Fruit fly (Drosophila melanogaster) whole organism, embryonic: Measurements from ENCODE around the gene Gcat.

Source experiments
- Atf3 ChIP-seq: fragments of 200-800 bp; sonication (Bioruptor generic); optimal IDR thresholded peaks from 3 replicates; lab custom pipeline; 2016; ENCODE audit warnings: missing biosample characterization, missing genetic modification characterization
- Bgb ChIP-seq: fragments of 200-800 bp; sonication (Bioruptor generic); IDR thresholded peaks from 2 replicates; pipeline ENCODE4 v1.3.6; 2022; ENCODE audit warnings: missing biosample characterization, missing genetic modification characterization; ENCODE audit not compliant: partially characterized antibody
- CG11247 ChIP-seq: fragments of 200-800 bp; sonication (Bioruptor generic); IDR thresholded peaks from 2 replicates; pipeline ENCODE4 v1.3.6; 2022; ENCODE audit warnings: missing biosample characterization, missing genetic modification characterization
- CG12155 ChIP-seq: fragments of 200-800 bp; sonication (Bioruptor generic); optimal IDR thresholded peaks from 3 replicates; lab custom pipeline; 2016; ENCODE audit warnings: missing biosample characterization, missing genetic modification characterization
- CG12219 ChIP-seq: fragments of 200-800 bp; sonication (Bioruptor generic); optimal IDR thresholded peaks from 3 replicates; lab custom pipeline; 2018; ENCODE audit warnings: missing biosample characterization, mild to moderate bottlenecking, missing genetic modification characterization
- CG1602 ChIP-seq: fragments of 200-800 bp; sonication (Bioruptor generic); optimal IDR thresholded peaks from 3 replicates; lab custom pipeline; 2016; ENCODE audit warnings: missing biosample characterization, missing genetic modification characterization
- CG17186 ChIP-seq: fragments of 200-800 bp; sonication (Bioruptor generic); optimal IDR thresholded peaks from 3 replicates; lab custom pipeline; 2017; ENCODE audit warnings: missing biosample characterization, missing genetic modification reagents, missing genetic modification characterization
- CG17359 ChIP-seq: fragments of 200-800 bp; sonication (Bioruptor generic); optimal IDR thresholded peaks from 3 replicates; lab custom pipeline; 2018; ENCODE audit warnings: missing biosample characterization, mild to moderate bottlenecking, missing genetic modification characterization, moderate library complexity
- CG17912 ChIP-seq: fragments of 200-800 bp; sonication (Bioruptor generic); optimal IDR thresholded peaks from 2 replicates; lab custom pipeline; 2018; ENCODE audit warnings: missing biosample characterization, mild to moderate bottlenecking, missing genetic modification characterization
- CG18599 ChIP-seq: fragments of 200-800 bp; sonication (Bioruptor generic); optimal IDR thresholded peaks from 3 replicates; lab custom pipeline; 2017; ENCODE audit warnings: missing biosample characterization, missing genetic modification characterization, mild to moderate bottlenecking, moderate library complexity, missing genetic modification reagents
- CG2116 ChIP-seq: fragments of 200-800 bp; sonication (Bioruptor generic); optimal IDR thresholded peaks from 3 replicates; lab custom pipeline; 2018; ENCODE audit warnings: missing biosample characterization, mild to moderate bottlenecking, missing genetic modification characterization
- CG33213 ChIP-seq: fragments of 200-800 bp; sonication (Bioruptor generic); optimal IDR thresholded peaks from 3 replicates; lab custom pipeline; 2016; ENCODE audit warnings: missing biosample characterization, missing genetic modification characterization
- CG42726 ChIP-seq: fragments of 200-800 bp; sonication (Bioruptor generic); IDR thresholded peaks from 2 replicates; pipeline ENCODE4 v1.3.6; 2022; ENCODE audit warnings: missing biosample characterization, missing genetic modification characterization; ENCODE audit not compliant: partially characterized antibody
- CG4820 ChIP-seq: fragments of 200-800 bp; sonication (Bioruptor generic); optimal IDR thresholded peaks from 3 replicates; lab custom pipeline; 2016; ENCODE audit warnings: missing biosample characterization, missing genetic modification characterization
- CG7786 ChIP-seq: fragments of 200-800 bp; sonication (Bioruptor generic); optimal IDR thresholded peaks from 2 replicates; lab custom pipeline; 2016; ENCODE audit warnings: missing biosample characterization, missing genetic modification characterization
- CHES-1-like ChIP-seq: fragments of 200-800 bp; sonication (Bioruptor generic); optimal IDR thresholded peaks from 2 replicates; lab custom pipeline; 2016; ENCODE audit warnings: missing biosample characterization, missing genetic modification characterization
- CTCF ChIP-seq: fragments of 200-800 bp; sonication (Bioruptor generic); optimal IDR thresholded peaks from 2 replicates; lab custom pipeline; 2017; ENCODE audit warnings: missing biosample characterization, mild to moderate bottlenecking, missing genetic modification characterization, moderate library complexity
- Deaf1 ChIP-seq: fragments of 200-800 bp; optimal IDR thresholded peaks from 3 replicates; lab custom pipeline; 2019; ENCODE audit warnings: missing biosample characterization, mild to moderate bottlenecking, missing genetic modification characterization, moderate library complexity
- Dll ChIP-seq: fragments of 200-800 bp; sonication (Bioruptor generic); IDR thresholded peaks from 4 replicates; pipeline ENCODE4 v1.3.6; 2022; ENCODE audit warnings: missing biosample characterization, missing genetic modification characterization; ENCODE audit not compliant: partially characterized antibody
- Elba2 ChIP-seq: fragments of 200-800 bp; sonication (Bioruptor generic); optimal IDR thresholded peaks from 3 replicates; lab custom pipeline; 2016; ENCODE audit warnings: missing biosample characterization, missing genetic modification characterization
- GATAe ChIP-seq: fragments of 200-800 bp; sonication (Bioruptor generic); conservative IDR thresholded peaks from 2 replicates; pipeline ENCODE4 v1.3.6; 2022; ENCODE audit warnings: missing biosample characterization, missing genetic modification characterization
- H15 ChIP-seq: fragments of 200-800 bp; sonication (Bioruptor generic); IDR thresholded peaks from 3 replicates; pipeline ENCODE4 v1.3.6; 2022; ENCODE audit warnings: missing biosample characterization, missing genetic modification characterization
- HHEX ChIP-seq: fragments of 200-800 bp; sonication (Bioruptor generic); optimal IDR thresholded peaks from 3 replicates; lab custom pipeline; 2017; ENCODE audit warnings: missing biosample characterization, mild to moderate bottlenecking, missing genetic modification characterization, missing genetic modification reagents
- Hmr ChIP-seq: fragments of 200-800 bp; sonication (Bioruptor generic); optimal IDR thresholded peaks from 3 replicates; lab custom pipeline; 2017; ENCODE audit warnings: mild to moderate bottlenecking, missing biosample characterization, missing genetic modification reagents, missing genetic modification characterization
- Kr ChIP-seq: fragments of 200-800 bp; sonication (Bioruptor generic); optimal IDR thresholded peaks from 2 replicates; lab custom pipeline; 2017; ENCODE audit warnings: missing biosample characterization, mild to moderate bottlenecking, missing genetic modification characterization
- NfI ChIP-seq: fragments of 200-800 bp; sonication (Bioruptor generic); optimal IDR thresholded peaks from 3 replicates; lab custom pipeline; 2018; ENCODE audit warnings: missing biosample characterization, mild to moderate bottlenecking, missing genetic modification characterization, moderate library complexity
- Opbp ChIP-seq: fragments of 200-800 bp; sonication (Bioruptor generic); IDR thresholded peaks from 3 replicates; pipeline ENCODE4 v1.3.6; 2022; ENCODE audit warnings: missing biosample characterization, missing genetic modification characterization; ENCODE audit not compliant: partially characterized antibody
- Rx ChIP-seq: fragments of 200-800 bp; sonication (Bioruptor generic); IDR thresholded peaks from 2 replicates; pipeline ENCODE4 v1.3.6; 2022; ENCODE audit warnings: missing biosample characterization, missing genetic modification characterization
- Scr ChIP-seq: fragments of 200-800 bp; sonication (Bioruptor generic); IDR thresholded peaks from 2 replicates; pipeline ENCODE4 v1.3.6; 2022; ENCODE audit warnings: missing biosample characterization, missing genetic modification characterization; ENCODE audit not compliant: partially characterized antibody
- ap ChIP-seq: fragments of 200-800 bp; sonication (Bioruptor generic); IDR thresholded peaks from 2 replicates; pipeline ENCODE4 v1.3.6; 2022; ENCODE audit warnings: missing biosample characterization, missing genetic modification characterization
- ash1 ChIP-seq: fragments of 200-800 bp; sonication (Bioruptor generic); optimal IDR thresholded peaks from 2 replicates; lab custom pipeline; 2018; ENCODE audit warnings: missing biosample characterization, mild to moderate bottlenecking, missing genetic modification characterization
- bsh ChIP-seq, 2 experiments: fragments of 200-800 bp; sonication (Bioruptor generic); optimal IDR thresholded peaks; 2 replicates each; lab custom pipeline; 2017 to 2018; ENCODE audit warnings: mild to moderate bottlenecking in 2 of 2, missing biosample characterization in 2 of 2, missing genetic modification characterization in 2 of 2, moderate library complexity in 1 of 2
- cad ChIP-seq: fragments of >200 bp; optimal IDR thresholded peaks from 2 replicates; lab custom pipeline; 2017; ENCODE audit warnings: missing biosample characterization, missing genetic modification characterization
- ci ChIP-seq: fragments of 200-800 bp; sonication (Bioruptor generic); IDR thresholded peaks from 3 replicates; pipeline ENCODE4 v1.3.6; 2022; ENCODE audit warnings: missing biosample characterization, missing genetic modification characterization
- corto ChIP-seq: fragments of 200-800 bp; sonication (Bioruptor generic); optimal IDR thresholded peaks from 2 replicates; lab custom pipeline; 2016; ENCODE audit warnings: missing biosample characterization, mild to moderate bottlenecking, missing genetic modification characterization, moderate library complexity
- fru ChIP-seq: fragments of >200 bp; optimal IDR thresholded peaks from 2 replicates; lab custom pipeline; 2017
- ftz-f1 ChIP-seq: fragments of 200-800 bp; sonication (Bioruptor generic); optimal IDR thresholded peaks from 2 replicates; lab custom pipeline; 2016; ENCODE audit warnings: missing biosample characterization, missing genetic modification characterization
- gcm ChIP-seq: fragments of 200-800 bp; sonication (Bioruptor generic); optimal IDR thresholded peaks from 2 replicates; lab custom pipeline; 2019; ENCODE audit warnings: missing biosample characterization, mild to moderate bottlenecking, missing genetic modification characterization, moderate library complexity
- gcm2 ChIP-seq: fragments of 200-800 bp; sonication (Bioruptor generic); optimal IDR thresholded peaks from 2 replicates; lab custom pipeline; 2016; ENCODE audit warnings: missing biosample characterization, missing genetic modification characterization
- gem ChIP-seq: fragments of 200-800 bp; sonication (Bioruptor generic); optimal IDR thresholded peaks from 2 replicates; lab custom pipeline; 2019; ENCODE audit warnings: missing biosample characterization, mild to moderate bottlenecking, missing genetic modification characterization, moderate library complexity
- jigr1 ChIP-seq: fragments of 200-800 bp; sonication (Bioruptor generic); IDR thresholded peaks from 3 replicates; pipeline ENCODE4 v1.3.6; 2022; ENCODE audit warnings: missing biosample characterization, missing genetic modification characterization
- ken ChIP-seq: fragments of 200-800 bp; sonication (Bioruptor generic); IDR thresholded peaks from 3 replicates; pipeline ENCODE4 v1.3.6; 2022; ENCODE audit warnings: missing biosample characterization, missing genetic modification characterization
- lbe ChIP-seq: fragments of 200-800 bp; sonication (Bioruptor generic); optimal IDR thresholded peaks from 2 replicates; lab custom pipeline; 2016; ENCODE audit warnings: missing biosample characterization, mild to moderate bottlenecking, missing genetic modification characterization
- nmo ChIP-seq: fragments of 200-800 bp; sonication (Bioruptor generic); optimal IDR thresholded peaks from 2 replicates; lab custom pipeline; 2018; ENCODE audit warnings: missing biosample characterization, mild to moderate bottlenecking, missing genetic modification characterization, moderate library complexity
- oc ChIP-seq: fragments of 200-800 bp; sonication (Bioruptor generic); optimal IDR thresholded peaks from 2 replicates; lab custom pipeline; 2018; ENCODE audit warnings: missing biosample characterization, mild to moderate bottlenecking, missing genetic modification characterization, moderate library complexity
- otp ChIP-seq: fragments of 200-800 bp; sonication (Bioruptor generic); IDR thresholded peaks from 3 replicates; pipeline ENCODE4, ENCODE4 v1.3.6; 2022; ENCODE audit warnings: missing biosample characterization, missing genetic modification characterization
- run ChIP-seq: fragments of 200-800 bp; sonication (Bioruptor generic); optimal IDR thresholded peaks from 3 replicates; lab custom pipeline; 2018; ENCODE audit warnings: missing biosample characterization, mild to moderate bottlenecking, missing genetic modification characterization
- salm ChIP-seq: fragments of 200-800 bp; sonication (Bioruptor generic); optimal IDR thresholded peaks from 2 replicates; lab custom pipeline; 2018; ENCODE audit warnings: missing biosample characterization, mild to moderate bottlenecking, missing genetic modification characterization
- slou ChIP-seq: fragments of 200-800 bp; sonication (Bioruptor generic); optimal IDR thresholded peaks from 3 replicates; lab custom pipeline; 2016; ENCODE audit warnings: missing biosample characterization, missing genetic modification characterization
- so ChIP-seq: fragments of 200-800 bp; sonication (Bioruptor generic); IDR thresholded peaks from 3 replicates; pipeline ENCODE4 v1.3.6; 2022; ENCODE audit warnings: missing biosample characterization, missing genetic modification characterization

Gcat gene

dm6 chr3L:11819639-11820456, 19.2 kb upstream of the Gcat start (continued):
- TF ChIP-seq Kr (GFP tag; lab: Kevin White, UChicago) (no peak), CTCF (GFP tag; lab: Kevin White, UChicago) (no peak), Elba2 (GFP tag; lab: Kevin White, UChicago) (peak; percentile 71), Scr (GFP tag; lab: Robert Waterston, UW) (peak; percentile 19; the same call in 1 of the 2 replicates), jigr1 (GFP tag; lab: Robert Waterston, UW) (no peak), Rx (GFP tag; lab: Robert Waterston, UW) (no peak), CG2116 (GFP tag; lab: Kevin White, UChicago) (no peak), Atf3 (GFP tag; lab: Kevin White, UChicago) (peak; percentile 3), CG11247 (GFP tag; lab: Robert Waterston, UW) (0 out of 2 replicates have a peak, but pooled peaks have one; percentile 32), bsh (GFP tag; optimal IDR thresholded peaks at IDR 0.05; lab: Kevin White, UChicago) (peak; percentile 34 to 42), CG4820 (GFP tag; lab: Kevin White, UChicago) (no peak), CG12155 (GFP tag; lab: Kevin White, UChicago) (no peak), Opbp (GFP tag; lab: Robert Waterston, UW) (no peak), slou (GFP tag; lab: Kevin White, UChicago) (no peak), run (tag; lab: Kevin White, UChicago) (no peak), Hmr (peak; percentile 29), Dll (peak; percentile 60; the same call in 1 of the 4 replicates), Deaf1 (no peak), gcm2 (GFP tag; lab: Kevin White, UChicago) (no peak), NfI (GFP tag; lab: Kevin White, UChicago) (peak; percentile 33), CG17186 (GFP tag; lab: Kevin White, UChicago) (no peak), CG18599 (GFP tag; lab: Kevin White, UChicago) (peak; percentile 28), CHES-1-like (GFP tag; lab: Kevin White, UChicago) (no peak), ash1 (no peak), H15 (GFP tag; lab: Robert Waterston, UW) (no peak), gem (tag; lab: Kevin White, UChicago) (no peak), oc (peak; percentile 16), cad (no peak), GATAe (GFP tag; lab: Robert Waterston, UW) (no peak), so (no peak; the same call in 2 of the 3 replicates), CG7786 (GFP tag; lab: Kevin White, UChicago) (no peak), CG17359 (tag; lab: Kevin White, UChicago) (peak; percentile 41), nmo (GFP tag; lab: Kevin White, UChicago) (peak; percentile 26), ap (no peak), HHEX (peak; percentile 0), CG17912 (GFP tag; lab: Kevin White, UChicago) (no peak), salm (tag; lab: Kevin White, UChicago) (no peak), ci (GFP tag; lab: Robert Waterston, UW) (peak; percentile 65; the same call in 2 of the 3 replicates), fru (no peak), CG12219 (peak; percentile 34), lbe (peak; percentile 52), CG42726 (GFP tag; lab: Robert Waterston, UW) (no peak), corto (GFP tag; lab: Kevin White, UChicago) (peak; percentile 14), Bgb (GFP tag; lab: Robert Waterston, UW) (no peak), gcm (GFP tag; lab: Kevin White, UChicago) (no peak), otp (GFP tag; lab: Robert Waterston, UW) (no peak), CG33213 (no peak), CG1602 (peak; percentile 11), ken (GFP tag; lab: Robert Waterston, UW) (no peak), ftz-f1 (GFP tag; lab: Kevin White, UChicago) (no peak)
